Fruit fly (Drosophila melanogaster): ENCODE data around the gene Arp3.

Arp3 gene

DNA sequence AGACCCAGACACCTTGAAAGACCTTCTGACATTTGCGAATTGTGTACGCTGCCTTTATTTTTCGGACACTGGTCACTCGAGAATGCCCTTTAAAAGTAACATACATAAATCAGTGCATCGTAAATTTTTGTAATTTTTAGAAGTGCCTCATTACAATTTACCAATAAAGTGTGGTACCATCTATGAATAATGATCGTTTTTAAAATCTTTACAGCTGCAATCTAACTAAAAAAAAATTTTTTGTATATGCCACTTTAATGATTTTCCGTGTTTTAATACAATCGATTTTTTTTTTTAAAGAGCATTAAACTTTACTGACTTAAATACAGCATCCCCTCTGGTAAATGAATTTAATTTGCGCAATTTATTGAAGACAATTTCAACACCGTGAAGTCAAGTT lies 41.4 kb upstream of the Arp3 start:
- TF ChIP-seq salr (GFP tag; optimal IDR thresholded peaks at IDR 0.05) (no peak), CG1621 (tag; optimal IDR thresholded peaks at IDR 0.05) (no peak), cyc (GFP tag; optimal IDR thresholded peaks at IDR 0.05) (peak; percentile 43), CG10631 (GFP tag; optimal IDR thresholded peaks at IDR 0.05) (peak; percentile 53), CG10669 (GFP tag; optimal IDR thresholded peaks at IDR 0.05) (peak; percentile 58), eg (GFP tag; IDR thresholded peaks at IDR 0.05) (no peak), CG16779 (tag; optimal IDR thresholded peaks at IDR 0.05) (no peak), vri (GFP tag; optimal IDR thresholded peaks at IDR 0.05) (peak; percentile 24), svp (GFP tag) (peak; percentile 90), net (GFP tag; optimal IDR thresholded peaks at IDR 0.05) (no peak), Ets21C (GFP tag; optimal IDR thresholded peaks at IDR 0.05) (peak; percentile 42), CG11902 (GFP tag; optimal IDR thresholded peaks at IDR 0.05) (peak; percentile 41), CG15336 (GFP tag; IDR thresholded peaks at IDR 0.05) (no peak), Met (GFP tag; optimal IDR thresholded peaks at IDR 0.05) (peak; percentile 66), Sox15 (GFP tag; optimal IDR thresholded peaks at IDR 0.05) (peak; percentile 32), CG11294 (GFP tag; IDR thresholded peaks at IDR 0.05) (no peak), CG9139 (GFP tag; optimal IDR thresholded peaks at IDR 0.05) (peak; percentile 21), Blimp-1 (GFP tag; optimal IDR thresholded peaks at IDR 0.05) (peak; percentile 4), Sox14 (GFP tag; optimal IDR thresholded peaks at IDR 0.05) (peak; percentile 64), lz (GFP tag; optimal IDR thresholded peaks at IDR 0.05) (peak; percentile 59), Eip75B (GFP tag; optimal IDR thresholded peaks at IDR 0.05) (peak; percentile 51), Hr38 (GFP tag; optimal IDR thresholded peaks at IDR 0.05) (no peak), CG6163 (GFP tag; IDR thresholded peaks at IDR 0.05) (peak; percentile 48; the same call in 1 of the 3 replicates), CG6854 (GFP tag; optimal IDR thresholded peaks at IDR 0.05) (no peak), dac (GFP tag; optimal IDR thresholded peaks at IDR 0.05) (no peak), topi (GFP tag; optimal IDR thresholded peaks at IDR 0.05) (peak; percentile 72), Hr39 (GFP tag; optimal IDR thresholded peaks at IDR 0.05) (peak; percentile 55), CG3032 (tag; optimal IDR thresholded peaks at IDR 0.05) (peak; percentile 38), CG8319 (GFP tag; optimal IDR thresholded peaks at IDR 0.05) (peak; percentile 17), CG6276 (GFP tag; optimal IDR thresholded peaks at IDR 0.05) (no peak), ss (GFP tag; optimal IDR thresholded peaks at IDR 0.05) (peak in 1 of 2 experiments; percentile 50), achi (GFP tag; optimal IDR thresholded peaks at IDR 0.05) (peak; percentile 41), Eip93F (GFP tag; optimal IDR thresholded peaks at IDR 0.05) (no peak), dsx (GFP tag; optimal IDR thresholded peaks at IDR 0.05; ENCODE audit: poor library complexity, severe bottlenecking) (peak; percentile 18), CG11762 (GFP tag; optimal IDR thresholded peaks at IDR 0.05; ENCODE audit: insufficient read depth) (peak; percentile 41), OdsH (GFP tag; optimal IDR thresholded peaks at IDR 0.05) (peak; percentile 63), CG4318 (GFP tag; optimal IDR thresholded peaks at IDR 0.05) (no peak), CG6808 (GFP tag; optimal IDR thresholded peaks at IDR 0.05) (no peak), CG6792 (GFP tag; optimal IDR thresholded peaks at IDR 0.05) (peak; percentile 65), fd59A (GFP tag; optimal IDR thresholded peaks at IDR 0.05) (peak; percentile 28), CG32006 (GFP tag; optimal IDR thresholded peaks at IDR 0.05) (peak; percentile 6), CG8632 (GFP tag; optimal IDR thresholded peaks at IDR 0.05) (peak; percentile 62), Smox (GFP tag; optimal IDR thresholded peaks at IDR 0.05) (peak; percentile 59), Lpt (GFP tag; optimal IDR thresholded peaks at IDR 0.05) (no peak), pdm3 (GFP tag; optimal IDR thresholded peaks at IDR 0.05) (peak; percentile 51), Gug (GFP tag; IDR thresholded peaks at IDR 0.05) (no peak), fkh (GFP tag; optimal IDR thresholded peaks at IDR 0.05) (no peak), Hr4 (GFP tag; optimal IDR thresholded peaks at IDR 0.05) (no peak), CG31627 (GFP tag; optimal IDR thresholded peaks at IDR 0.05) (peak; percentile 58), esn (GFP tag; optimal IDR thresholded peaks at IDR 0.05) (peak; percentile 75), Sox102F (GFP tag; optimal IDR thresholded peaks at IDR 0.05) (peak; percentile 45), fd85E (GFP tag; optimal IDR thresholded peaks at IDR 0.05) (no peak)

All from whole organism, prepupa.